Worm (Caenorhabditis elegans) whole organism, L4 larva: Measurements from ENCODE around the gene aco-1.

Source experiments
- F37D6.2 ChIP-seq: sonication (generic microtip); optimal IDR thresholded peaks from 2 replicates; lab custom pipeline; 2016; ENCODE audit warnings: mild to moderate bottlenecking, missing genetic modification characterization, missing compliant biosample characterization
- T20F7.1 ChIP-seq: fragments of 200-800 bp; sonication (Bioruptor generic); optimal IDR thresholded peaks from 2 replicates; lab custom pipeline; 2018; ENCODE audit warnings: mild to moderate bottlenecking, missing genetic modification characterization, missing compliant biosample characterization
- ZK337.2 ChIP-seq: fragments of 200-800 bp; sonication (Bioruptor generic); IDR thresholded peaks from 2 replicates; pipeline ENCODE4 v1.3.6; 2022; ENCODE audit warnings: missing genetic modification reagents, missing genetic modification characterization, missing compliant biosample characterization
- ama-1 ChIP-seq: fragments of 150-350 bp; optimal IDR thresholded peaks from 2 replicates; lab custom pipeline; 2014; ENCODE audit warnings: inconsistent platforms, mixed read lengths
- arid-1 ChIP-seq: fragments of 200-800 bp; sonication (Bioruptor generic); conservative IDR thresholded peaks from 2 replicates; pipeline ENCODE4 v1.3.6; 2022; ENCODE audit warnings: missing genetic modification reagents, missing genetic modification characterization, missing compliant biosample characterization
- ceh-20 ChIP-seq: fragments of 200-800 bp; sonication (Bioruptor generic); IDR thresholded peaks from 2 replicates; pipeline ENCODE4 v1.3.6; 2022; ENCODE audit warnings: missing genetic modification reagents, missing genetic modification characterization, missing compliant biosample characterization
- ceh-32 ChIP-seq: sonication (generic microtip); optimal IDR thresholded peaks from 2 replicates; lab custom pipeline; 2016; ENCODE audit warnings: mild to moderate bottlenecking, missing genetic modification characterization, missing compliant biosample characterization; ENCODE audit not compliant: poor library complexity
- ceh-62 ChIP-seq: sonication (generic microtip); optimal IDR thresholded peaks from 2 replicates; lab custom pipeline; 2017; ENCODE audit warnings: missing biosample characterization, missing genetic modification characterization
- ceh-82 ChIP-seq: sonication (generic microtip); optimal IDR thresholded peaks from 2 replicates; lab custom pipeline; 2017; ENCODE audit warnings: missing biosample characterization, missing genetic modification characterization
- ctbp-1 ChIP-seq: fragments of 200-800 bp; sonication (Bioruptor generic); IDR thresholded peaks from 2 replicates; pipeline ENCODE4 v1.3.6; 2022; ENCODE audit warnings: missing genetic modification reagents, missing genetic modification characterization, missing compliant biosample characterization
- daf-12 ChIP-seq: fragments of 150-350 bp; optimal IDR thresholded peaks from 2 replicates; lab custom pipeline; 2014; ENCODE audit warnings: missing biosample characterization, missing genetic modification reagents, missing genetic modification characterization
- daf-16 ChIP-seq, 3 experiments: sonication (generic microtip); optimal IDR thresholded peaks; 2 replicates each; lab custom pipeline; 2016 to 2017; ENCODE audit warnings: missing genetic modification characterization in 3 of 3, missing genetic modification reagents in 3 of 3, mild to moderate bottlenecking in 2 of 3, missing compliant biosample characterization in 2 of 3, missing biosample characterization in 1 of 3, moderate library complexity in 1 of 3
- daf-8 ChIP-seq: fragments of 200-800 bp; sonication (Bioruptor generic); IDR thresholded peaks from 2 replicates; pipeline ENCODE4 v1.3.6; 2022; ENCODE audit warnings: missing genetic modification characterization, missing compliant biosample characterization
- dmd-6 ChIP-seq: fragments of 200-800 bp; sonication (Bioruptor generic); IDR thresholded peaks from 2 replicates; pipeline ENCODE4 v1.3.6; 2022; ENCODE audit warnings: missing genetic modification reagents, missing genetic modification characterization, missing compliant biosample characterization
- dmd-9 ChIP-seq: fragments of 200-800 bp; sonication (Bioruptor generic); IDR thresholded peaks from 2 replicates; pipeline ENCODE4 v1.3.6; 2022; ENCODE audit warnings: missing genetic modification reagents, missing genetic modification characterization, missing compliant biosample characterization
- dve-1 ChIP-seq: sonication (generic microtip); optimal IDR thresholded peaks from 2 replicates; lab custom pipeline; 2017; ENCODE audit warnings: antibody characterized with exemption, mild to moderate bottlenecking, missing genetic modification characterization, missing compliant biosample characterization; ENCODE audit not compliant: insufficient read depth
- hif-1 ChIP-seq, 2 experiments: sonication (generic microtip); optimal IDR thresholded peaks; 2 replicates each; lab custom pipeline; 2016 to 2017; ENCODE audit warnings: missing compliant biosample characterization in 2 of 2, missing genetic modification characterization in 2 of 2, missing genetic modification reagents in 2 of 2, missing genotype in 2 of 2, mild to moderate bottlenecking in 1 of 2
- hlh-11 ChIP-seq: fragments of 200-800 bp; sonication (Bioruptor generic); optimal IDR thresholded peaks from 2 replicates; lab custom pipeline; 2018; ENCODE audit warnings: mild to moderate bottlenecking, missing genetic modification characterization, missing compliant biosample characterization
- hlh-30 ChIP-seq: sonication (generic microtip); optimal IDR thresholded peaks from 2 replicates; lab custom pipeline; 2017; ENCODE audit warnings: antibody characterized with exemption, mild to moderate bottlenecking, missing genetic modification characterization, missing compliant biosample characterization; ENCODE audit not compliant: insufficient read depth
- mdl-1 ChIP-seq, 2 experiments: fragments of 150-350 bp in 1 of 2; sonication (generic microtip) in 1 of 2; optimal IDR thresholded peaks; 2 replicates each; lab custom pipeline; 2014 to 2017; ENCODE audit warnings: missing biosample characterization in 2 of 2, missing genetic modification characterization in 2 of 2
- mxl-2 ChIP-seq: fragments of 200-800 bp; sonication (Bioruptor generic); conservative IDR thresholded peaks from 2 replicates; pipeline ENCODE4 v1.3.6; 2022; ENCODE audit warnings: missing genetic modification reagents, missing genetic modification characterization, missing compliant biosample characterization
- mxl-3 ChIP-seq: fragments of 200-800 bp; sonication (Bioruptor generic); optimal IDR thresholded peaks from 2 replicates; lab custom pipeline; 2018; ENCODE audit warnings: mild to moderate bottlenecking, missing genetic modification characterization, missing compliant biosample characterization
- nhr-11 ChIP-seq: fragments of 150-350 bp; optimal IDR thresholded peaks from 2 replicates; lab custom pipeline; 2014; ENCODE audit warnings: missing biosample characterization, missing genetic modification characterization
- nhr-28 ChIP-seq: fragments of 150-350 bp; optimal IDR thresholded peaks from 2 replicates; lab custom pipeline; 2014; ENCODE audit warnings: missing biosample characterization, missing genetic modification characterization
- nhr-76 ChIP-seq: fragments of 150-350 bp; optimal IDR thresholded peaks from 2 replicates; lab custom pipeline; 2014; ENCODE audit warnings: missing biosample characterization, missing genetic modification characterization
- nhr-77 ChIP-seq: fragments of 150-350 bp; optimal IDR thresholded peaks from 2 replicates; lab custom pipeline; 2014; ENCODE audit warnings: missing biosample characterization, missing genetic modification characterization
- pha-4 ChIP-seq, 2 experiments: fragments of 150-350 bp in 1 of 2; fragments of 200-800 bp in 1 of 2; sonication (Bioruptor generic) in 1 of 2; IDR thresholded peaks in 1 of 2; optimal IDR thresholded peaks in 1 of 2; 2 replicates each; pipeline versions ENCODE4 v1.3.6 to Lab custom; 2014 to 2022; ENCODE audit warnings: missing genetic modification characterization in 2 of 2, missing genetic modification reagents in 2 of 2, missing biosample characterization in 1 of 2, missing compliant biosample characterization in 1 of 2
- php-3 ChIP-seq: fragments of 200-800 bp; sonication (Bioruptor generic); IDR thresholded peaks from 2 replicates; pipeline ENCODE4 v1.3.6; 2022; ENCODE audit warnings: missing genetic modification reagents, missing genetic modification characterization, missing compliant biosample characterization
- pqm-1 ChIP-seq: sonication (generic microtip); optimal IDR thresholded peaks from 2 replicates; lab custom pipeline; 2017; ENCODE audit warnings: missing biosample characterization, missing genetic modification characterization
- saeg-2 ChIP-seq: fragments of 200-800 bp; sonication (Bioruptor generic); IDR thresholded peaks from 2 replicates; pipeline ENCODE4 v1.3.6; 2022; ENCODE audit warnings: missing genetic modification reagents, missing genetic modification characterization, missing compliant biosample characterization
- set-16 ChIP-seq: fragments of 200-800 bp; sonication (Bioruptor generic); IDR thresholded peaks from 2 replicates; pipeline ENCODE4 v1.3.6; 2022; ENCODE audit warnings: missing genetic modification reagents, missing genetic modification characterization, missing compliant biosample characterization
- snpc-4 ChIP-seq: fragments of 150-350 bp; optimal IDR thresholded peaks from 2 replicates; lab custom pipeline; 2014; ENCODE audit warnings: missing biosample characterization, missing genetic modification characterization
- tag-97 ChIP-seq: fragments of 200-800 bp; sonication (Bioruptor generic); IDR thresholded peaks from 2 replicates; pipeline ENCODE4 v1.3.6; 2022; ENCODE audit warnings: missing genetic modification characterization, missing compliant biosample characterization
- unc-62 ChIP-seq, 3 experiments: fragments of 150-350 bp in 1 of 3; sonication (generic microtip); optimal IDR thresholded peaks in 2 of 3; peaks in 1 of 3; 1 replicate in 1 of 3; 2 replicates in 2 of 3; lab custom pipeline; 2014 to 2017; ENCODE audit warnings: missing biosample characterization in 3 of 3, missing genetic modification characterization in 3 of 3, missing genetic modification reagents in 3 of 3, missing genotype in 1 of 3
- vab-7 ChIP-seq: fragments of 200-800 bp; sonication (Bioruptor generic); IDR thresholded peaks from 2 replicates; pipeline ENCODE4 v1.3.6; 2022; ENCODE audit warnings: missing genetic modification reagents, missing genetic modification characterization, missing compliant biosample characterization
- zfp-3 ChIP-seq: fragments of 200-800 bp; sonication (Bioruptor generic); conservative IDR thresholded peaks from 2 replicates; pipeline ENCODE4 v1.3.6; 2022; ENCODE audit warnings: missing genetic modification reagents, missing genetic modification characterization, missing compliant biosample characterization
- zip-2 ChIP-seq: fragments of 150-350 bp; optimal IDR thresholded peaks from 2 replicates; lab custom pipeline; 2014; ENCODE audit warnings: missing biosample characterization, missing genetic modification characterization
- ztf-11 ChIP-seq: fragments of 150-350 bp; optimal IDR thresholded peaks from 2 replicates; lab custom pipeline; 2014; ENCODE audit warnings: missing biosample characterization, missing genetic modification characterization
- ztf-7 ChIP-seq: fragments of 150-350 bp; optimal IDR thresholded peaks from 2 replicates; lab custom pipeline; 2014; ENCODE audit warnings: missing biosample characterization, missing genetic modification characterization

Gene aco-1

ce11 chrX:11340478-11340877 is 804 bp downstream of the aco-1 start:
- TF ChIP-seq pha-4 (GFP tag; IDR thresholded peaks at IDR 0.05; lab: Robert Waterston, UW) = 0 out of 2 replicates have a peak, but pooled peaks have one; percentile 18
- TF ChIP-seq pha-4 (tag; optimal IDR thresholded peaks at IDR 0.05; lab: Kevin White, UChicago) = no peak
- peak; percentile 78 for TF ChIP-seq nhr-28 (tag; lab: Kevin White, UChicago)
- TF ChIP-seq mdl-1 (tag; optimal IDR thresholded peaks at IDR 0.05; lab: Kevin White, UChicago) = peak in 1 of 2 experiments; percentile 19
- TF ChIP-seq daf-12 = no peak
- peak; percentile 56 for TF ChIP-seq dve-1 (tag; lab: Kevin White, UChicago)
- TF ChIP-seq ama-1 (lab: Kevin White, UChicago) = no peak
- peak; percentile 63 for TF ChIP-seq nhr-77 (tag; lab: Kevin White, UChicago)
- no peak for TF ChIP-seq dmd-9 (GFP tag; lab: Robert Waterston, UW)
- peak; percentile 37 for TF ChIP-seq hlh-30 (tag; lab: Kevin White, UChicago)
- TF ChIP-seq daf-16 (GFP tag; optimal IDR thresholded peaks at IDR 0.05; lab: Kevin White, UChicago) = no peak
- TF ChIP-seq daf-16 (tag; optimal IDR thresholded peaks at IDR 0.05; lab: Kevin White, UChicago) = peak; percentile 44
- TF ChIP-seq hlh-11 (tag; lab: Kevin White, UChicago) = peak; percentile 10
- TF ChIP-seq nhr-11 = no peak
- no peak for TF ChIP-seq set-16 (GFP tag; lab: Robert Waterston, UW)
- 0 out of 2 replicates have a peak, but pooled peaks have one; percentile 10 for TF ChIP-seq dmd-6 (GFP tag; lab: Robert Waterston, UW)
- TF ChIP-seq pqm-1 = peak; percentile 40
- TF ChIP-seq, all 104 proteins: peak for 10

- TF ChIP-seq daf-8 (GFP tag; lab: Robert Waterston, UW) (no peak), dmd-6 (GFP tag; lab: Robert Waterston, UW) (no peak), tag-97 (no peak), ctbp-1 (no peak), hlh-30 (tag; lab: Kevin White, UChicago) (peak; percentile 48), pqm-1 (no peak), zip-2 (no peak), arid-1 (no peak), unc-62 (GFP tag; optimal IDR thresholded peaks at IDR 0.05 in 1 of 2; lab: Kevin White, UChicago) (peak in 1 of 2 experiments; percentile 98), unc-62 (tag; optimal IDR thresholded peaks at IDR 0.05; lab: Kevin White, UChicago) (no peak), ZK337.2 (no peak), mxl-3 (GFP tag; lab: Kevin White, UChicago) (peak; percentile 54), hlh-11 (tag; lab: Kevin White, UChicago) (peak; percentile 42), zfp-3 (no peak), ceh-20 (no peak), php-3 (GFP tag; lab: Robert Waterston, UW) (no peak), ztf-11 (tag; lab: Kevin White, UChicago) (no peak), daf-16 (GFP tag; optimal IDR thresholded peaks at IDR 0.05; lab: Kevin White, UChicago) (peak in 1 of 2 experiments; percentile 47), daf-16 (tag; optimal IDR thresholded peaks at IDR 0.05; lab: Kevin White, UChicago) (peak; percentile 17), daf-12 (no peak), T20F7.1 (no peak), hif-1 (tag; optimal IDR thresholded peaks at IDR 0.05; lab: Kevin White, UChicago) (peak in 1 of 2 experiments; percentile 16), ceh-62 (tag; lab: Kevin White, UChicago) (no peak), ceh-82 (tag; lab: Kevin White, UChicago) (no peak), snpc-4 (no peak), vab-7 (GFP tag; lab: Robert Waterston, UW) (no peak), nhr-11 (peak; percentile 33), ztf-7 (tag; lab: Kevin White, UChicago) (no peak), mxl-2 (GFP tag; lab: Robert Waterston, UW) (no peak), F37D6.2 (tag; lab: Kevin White, UChicago) (no peak), nhr-76 (tag; lab: Kevin White, UChicago) (no peak), saeg-2 (GFP tag; lab: Robert Waterston, UW) (no peak), ceh-32 (tag; lab: Kevin White, UChicago) (no peak)
Observed at ce11 chrX:11344899-11345298, 5.2 kb downstream of the aco-1 start.
